4 worm cellular contexts compared by ENCODE assay signal in genomic region chrII:14319227-14319626, ce11.
TF ChIP-seq lines count a peak whose summit lies in the region.

No protein-coding gene starts in this region.

TF ChIP-seq in whole organism, L1 larva, 84 proteins besides CTCF, POLR2A, EP300 and RAD21:
- TF ChIP-seq ceh-8 (GFP tag; optimal IDR thresholded peaks at IDR 0.05; lab: Kevin White, UChicago): peak; percentile 48
- no peak for TF ChIP-seq blmp-1 (tag; optimal IDR thresholded peaks at IDR 0.05; lab: Kevin White, UChicago)

TF ChIP-seq in whole organism, L4 larva, 104 proteins besides CTCF, POLR2A, EP300 and RAD21:
- TF ChIP-seq ceh-44 (GFP tag; IDR thresholded peaks at IDR 0.05; lab: Robert Waterston, UW) (no peak), madf-5 (GFP tag; IDR thresholded peaks at IDR 0.05; lab: Robert Waterston, UW) (0 out of 4 replicates have a peak, but pooled peaks of 1 of the 2 experiments have one; percentile 12), lin-1 (GFP tag; IDR thresholded peaks at IDR 0.05; lab: Robert Waterston, UW) (no peak), F10B5.3 (tag; optimal IDR thresholded peaks at IDR 0.05; lab: Kevin White, UChicago) (no peak), set-16 (GFP tag; IDR thresholded peaks at IDR 0.05; lab: Robert Waterston, UW) (peak; percentile 95), daf-16 (GFP tag; optimal IDR thresholded peaks at IDR 0.05; lab: Kevin White, UChicago) (no peak), daf-16 (tag; optimal IDR thresholded peaks at IDR 0.05; lab: Kevin White, UChicago) (no peak), aha-1 (tag; lab: Kevin White, UChicago) (peak; percentile 4)

TF ChIP-seq in whole organism, mixed stage, embryonic, 35 proteins besides CTCF, POLR2A, EP300 and RAD21:
- TF ChIP-seq mls-2 (tag; optimal IDR thresholded peaks at IDR 0.05; lab: Kevin White, UChicago): peak; percentile 0
- TF ChIP-seq tbx-8 (GFP tag; optimal IDR thresholded peaks at IDR 0.05; lab: Kevin White, UChicago): no peak

TF ChIP-seq in whole organism, young adult, 124 proteins besides CTCF, POLR2A, EP300 and RAD21:
- no peak for TF ChIP-seq unc-130 (GFP tag; optimal IDR thresholded peaks at IDR 0.05; lab: Kevin White, UChicago)
- TF ChIP-seq mxl-1 (tag; optimal IDR thresholded peaks at IDR 0.05; lab: Kevin White, UChicago): no peak
- no peak for TF ChIP-seq Y95B8A.8 (GFP tag; IDR thresholded peaks at IDR 0.05; lab: Robert Waterston, UW)
- TF ChIP-seq rpc-1 (optimal IDR thresholded peaks at IDR 0.05; lab: Kevin White, UChicago): no peak
- no peak for TF ChIP-seq rpc-1 (tag; optimal IDR thresholded peaks at IDR 0.05; lab: Kevin White, UChicago)
- TF ChIP-seq akir-1 (GFP tag; optimal IDR thresholded peaks at IDR 0.05; lab: Kevin White, UChicago): no peak
- TF ChIP-seq C06A6.2 (GFP tag; conservative IDR thresholded peaks at IDR 0.05; lab: Robert Waterston, UW): no peak
- no peak for TF ChIP-seq cebp-2 (GFP tag; IDR thresholded peaks at IDR 0.05; lab: Robert Waterston, UW)
- TF ChIP-seq egrh-3 (GFP tag; IDR thresholded peaks at IDR 0.05; lab: Robert Waterston, UW): peak; percentile 85
- TF ChIP-seq dpff-1 (tag; optimal IDR thresholded peaks at IDR 0.05; lab: Kevin White, UChicago): no peak
- no peak for TF ChIP-seq Y53G8AR.9 (GFP tag; conservative IDR thresholded peaks at IDR 0.05; lab: Robert Waterston, UW)
- TF ChIP-seq xnd-1 (tag; optimal IDR thresholded peaks at IDR 0.05; lab: Kevin White, UChicago): no peak
- peak; percentile 88; the same call in 1 of the 2 replicates for TF ChIP-seq zfh-2 (GFP tag; conservative IDR thresholded peaks at IDR 0.05; lab: Robert Waterston, UW)
- no peak for TF ChIP-seq madf-6 (GFP tag; IDR thresholded peaks at IDR 0.05; lab: Robert Waterston, UW)
- no peak for TF ChIP-seq F55B11.4 (tag; optimal IDR thresholded peaks at IDR 0.05; lab: Kevin White, UChicago; ENCODE audit: borderline replicate concordance, insufficient read depth)
- no peak for TF ChIP-seq nhr-90 (tag; optimal IDR thresholded peaks at IDR 0.05; lab: Kevin White, UChicago)
- no peak for TF ChIP-seq snpc-1.3 (tag; optimal IDR thresholded peaks at IDR 0.05; lab: Kevin White, UChicago; ENCODE audit: insufficient read depth)
- TF ChIP-seq Y53F4B.3 (GFP tag; IDR thresholded peaks at IDR 0.05; lab: Robert Waterston, UW): no peak
- no peak for TF ChIP-seq dpl-1 (GFP tag; optimal IDR thresholded peaks at IDR 0.05; lab: Kevin White, UChicago)
- no peak for TF ChIP-seq rec-8 (tag; optimal IDR thresholded peaks at IDR 0.05; lab: Kevin White, UChicago)
- peak; percentile 11 for TF ChIP-seq attf-5 (GFP tag; optimal IDR thresholded peaks at IDR 0.05; lab: Kevin White, UChicago)
- TF ChIP-seq F33H1.4 (GFP tag; IDR thresholded peaks at IDR 0.05; lab: Robert Waterston, UW): no peak
- TF ChIP-seq attf-6 (GFP tag; IDR thresholded peaks at IDR 0.05; lab: Robert Waterston, UW): no peak
- TF ChIP-seq Y56A3A.18 (GFP tag; IDR thresholded peaks at IDR 0.05; lab: Robert Waterston, UW): 0 out of 2 replicates have a peak, but pooled peaks have one; percentile 21
- no peak for TF ChIP-seq bed-2 (GFP tag; IDR thresholded peaks at IDR 0.05; lab: Robert Waterston, UW)
- no peak for TF ChIP-seq hmg-1.2 (GFP tag; IDR thresholded peaks at IDR 0.05; lab: Robert Waterston, UW)
- 0 out of 2 replicates have a peak, but pooled peaks have one; percentile 9 for TF ChIP-seq lin-26 (GFP tag; IDR thresholded peaks at IDR 0.05; lab: Robert Waterston, UW)
- TF ChIP-seq lsl-1 (GFP tag; optimal IDR thresholded peaks at IDR 0.05; lab: Kevin White, UChicago): no peak
- no peak for TF ChIP-seq him-1 (tag; optimal IDR thresholded peaks at IDR 0.05; lab: Kevin White, UChicago)
- no peak for TF ChIP-seq snpc-1.1 (tag; optimal IDR thresholded peaks at IDR 0.05; lab: Kevin White, UChicago; ENCODE audit: insufficient read depth)
